Worm (Caenorhabditis elegans): ENCODE data around the gene C47G2.3.

C47G2.3 gene

ce11 chrII:11290109-11290784, at the start of gene C47G2.3:
Gene C47G2.3 (minus strand): TSS chrII:11290159.
- peak; percentile 70 for TF ChIP-seq nhr-23 (tag; optimal IDR thresholded peaks at IDR 0.05)
- peak; percentile 36 for TF ChIP-seq lin-15B (tag; optimal IDR thresholded peaks at IDR 0.05)
- peak; percentile 29 for TF ChIP-seq pha-4 (tag; optimal IDR thresholded peaks at IDR 0.05)
- TF ChIP-seq nfya-1 (tag; optimal IDR thresholded peaks at IDR 0.05; ENCODE audit: insufficient read depth) = peak; percentile 39
- TF ChIP-seq skn-1 (tag; optimal IDR thresholded peaks at IDR 0.05) = peak; percentile 52
- TF ChIP-seq nhr-237 (tag; optimal IDR thresholded peaks at IDR 0.05) = no peak
- TF ChIP-seq ztf-11 (tag; optimal IDR thresholded peaks at IDR 0.05) = no peak
- TF ChIP-seq lsy-12 (tag; optimal IDR thresholded peaks at IDR 0.05) = peak; percentile 67
- no peak for TF ChIP-seq daf-12 (tag; optimal IDR thresholded peaks at IDR 0.05)
- peak; percentile 29 for TF ChIP-seq elt-2 (tag; optimal IDR thresholded peaks at IDR 0.05)
- no peak for TF ChIP-seq ZK546.5 (tag; optimal IDR thresholded peaks at IDR 0.05)
- peak; percentile 80 for TF ChIP-seq nhr-43 (tag; optimal IDR thresholded peaks at IDR 0.05; ENCODE audit: poor library complexity, severe bottlenecking)
- TF ChIP-seq pqm-1 (tag; optimal IDR thresholded peaks at IDR 0.05) = peak; percentile 43
- TF ChIP-seq ceh-82 (tag; optimal IDR thresholded peaks at IDR 0.05) = no peak

DNA sequence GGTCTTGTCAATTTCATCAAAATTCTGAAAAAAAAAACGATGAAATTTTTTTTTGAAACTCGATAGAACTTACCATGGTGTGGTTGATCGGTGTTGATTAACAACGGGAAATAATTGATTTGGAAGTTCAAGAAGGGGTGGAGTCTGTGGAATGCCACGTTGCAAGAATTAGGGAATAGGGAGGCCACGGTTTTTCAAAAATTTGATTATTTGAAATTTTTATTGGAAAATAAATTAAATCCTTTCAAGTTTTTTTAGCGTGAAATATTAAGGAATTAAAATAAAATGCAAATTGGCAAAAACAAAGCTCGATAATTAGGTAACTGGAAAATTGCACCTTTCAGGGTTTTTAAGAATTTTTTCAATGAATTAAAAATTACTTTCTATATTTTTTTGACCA, 49.5 kb upstream of the C47G2.3 start, which contains the start of gene rmd-3:
rmd-3 (minus strand) TSS at position 101 of the 400 bp plus-strand sequence.
- no peak for TF ChIP-seq sea-2 (GFP tag; optimal IDR thresholded peaks at IDR 0.05)
- TF ChIP-seq ZK546.5 (tag; optimal IDR thresholded peaks at IDR 0.05) = no peak
- TF ChIP-seq ceh-9 (tag; optimal IDR thresholded peaks at IDR 0.05) = no peak
- no peak for TF ChIP-seq nhr-11 (tag; optimal IDR thresholded peaks at IDR 0.05)
- TF ChIP-seq eor-1 (tag; optimal IDR thresholded peaks at IDR 0.05) = no peak
- TF ChIP-seq pha-4 (tag; optimal IDR thresholded peaks at IDR 0.05) = no peak
- no peak for TF ChIP-seq zag-1 (tag; optimal IDR thresholded peaks at IDR 0.05)
- TF ChIP-seq ceh-28 (tag; optimal IDR thresholded peaks at IDR 0.05) = no peak
- no peak for TF ChIP-seq elt-3 (tag; optimal IDR thresholded peaks at IDR 0.05)
- no peak for TF ChIP-seq jun-1 (tag; optimal IDR thresholded peaks at IDR 0.05)
- TF ChIP-seq nhr-25 (tag; optimal IDR thresholded peaks at IDR 0.05) = no peak
- TF ChIP-seq daf-12 (tag; optimal IDR thresholded peaks at IDR 0.05) = no peak
- TF ChIP-seq aly-2 (tag; optimal IDR thresholded peaks at IDR 0.05) = no peak
- no peak for TF ChIP-seq ztf-4 (tag; optimal IDR thresholded peaks at IDR 0.05)
- no peak for TF ChIP-seq nhr-76 (tag; optimal IDR thresholded peaks at IDR 0.05)
- no peak for TF ChIP-seq lin-39 (tag; optimal IDR thresholded peaks at IDR 0.05)
- TF ChIP-seq mml-1 (tag; optimal IDR thresholded peaks at IDR 0.05) = no peak

DNA sequence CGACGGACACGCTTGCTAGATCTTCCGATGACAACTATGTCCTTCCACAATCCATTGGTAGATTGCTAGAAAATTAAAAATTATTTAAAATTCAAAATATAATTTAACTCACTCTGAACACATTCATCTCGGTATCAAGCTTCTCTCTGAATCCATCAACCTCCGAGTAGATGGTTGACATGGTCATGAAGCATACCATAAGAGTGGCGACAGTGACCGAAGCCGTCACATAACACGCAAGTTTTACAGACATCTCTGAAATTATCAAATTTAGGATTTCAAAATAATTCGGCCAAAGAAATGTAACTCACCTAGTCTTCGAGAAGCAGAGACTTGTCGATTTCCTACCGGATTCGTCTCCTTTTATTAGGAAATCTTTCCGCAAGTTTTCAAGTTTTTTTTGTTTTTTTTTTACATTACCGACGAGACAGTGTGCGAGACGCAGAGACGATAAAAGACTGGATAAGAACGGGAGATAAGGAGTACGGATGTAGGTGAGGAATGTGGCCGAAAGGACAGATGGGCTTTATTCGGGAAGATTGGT, 47.6 kb upstream of the C47G2.3 start, which contains the start of gene sqt-1:
sqt-1 (minus strand) TSS at position 341 of the 544 bp plus-strand sequence.
- TF ChIP-seq ama-1 (optimal IDR thresholded peaks at IDR 0.05) = peak; percentile 61
- no peak for TF ChIP-seq mml-1 (tag; optimal IDR thresholded peaks at IDR 0.05)
- TF ChIP-seq elt-3 (tag; optimal IDR thresholded peaks at IDR 0.05) = peak in 1 of 3 experiments; percentile 72
- peak; percentile 52 for TF ChIP-seq nhr-23 (tag; optimal IDR thresholded peaks at IDR 0.05)
- peak; percentile 43 for TF ChIP-seq nhr-43 (tag; optimal IDR thresholded peaks at IDR 0.05; ENCODE audit: poor library complexity, severe bottlenecking)
- peak; percentile 4 for TF ChIP-seq nhr-25 (tag; optimal IDR thresholded peaks at IDR 0.05)

DNA sequence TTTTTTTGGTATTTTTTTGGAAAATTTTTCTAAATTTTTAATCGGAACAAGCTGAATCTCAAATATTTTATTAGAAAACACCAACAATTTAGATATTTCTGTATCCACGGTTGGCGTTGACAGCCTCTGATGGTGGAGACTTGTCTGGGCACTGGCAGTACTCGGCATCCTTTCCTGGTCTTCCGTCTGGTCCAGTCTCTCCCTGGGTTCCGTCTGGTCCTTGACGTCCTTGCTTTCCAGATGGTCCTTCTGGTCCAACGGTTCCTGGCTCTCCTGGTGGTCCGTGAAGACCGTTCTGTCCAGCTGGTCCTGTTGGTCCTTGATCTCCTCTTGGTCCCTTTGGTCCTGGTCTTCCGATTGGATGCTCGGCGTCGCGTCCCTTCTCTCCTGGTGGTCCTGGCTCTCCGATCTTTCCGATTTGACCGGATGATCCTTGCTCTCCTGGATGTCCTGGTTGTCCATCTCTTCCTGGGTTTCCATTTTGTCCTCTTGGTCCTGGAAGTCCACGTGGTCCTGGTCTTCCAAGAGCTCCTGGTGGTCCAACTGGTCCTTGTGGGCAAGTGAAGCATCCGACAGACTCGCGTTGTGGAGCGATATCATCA, 46.8 kb upstream of the C47G2.3 start:
- TF ChIP-seq ZK546.5 (tag; optimal IDR thresholded peaks at IDR 0.05) (no peak), mdl-1 (tag; optimal IDR thresholded peaks at IDR 0.05) (no peak), lsy-12 (tag; optimal IDR thresholded peaks at IDR 0.05) (no peak), nhr-67 (tag; optimal IDR thresholded peaks at IDR 0.05) (no peak), zag-1 (tag; optimal IDR thresholded peaks at IDR 0.05) (no peak), ztf-4 (tag; optimal IDR thresholded peaks at IDR 0.05) (no peak), R02D3.7 (tag; optimal IDR thresholded peaks at IDR 0.05) (no peak), jun-1 (tag; optimal IDR thresholded peaks at IDR 0.05) (no peak), nhr-76 (tag; optimal IDR thresholded peaks at IDR 0.05) (no peak), nhr-77 (tag; optimal IDR thresholded peaks at IDR 0.05) (no peak), ztf-11 (tag; optimal IDR thresholded peaks at IDR 0.05) (no peak), sea-2 (GFP tag; optimal IDR thresholded peaks at IDR 0.05) (no peak), elt-2 (tag; optimal IDR thresholded peaks at IDR 0.05) (no peak), fos-1 (tag; optimal IDR thresholded peaks at IDR 0.05) (no peak), ama-1 (optimal IDR thresholded peaks at IDR 0.05) (peak; percentile 28), nhr-43 (tag; optimal IDR thresholded peaks at IDR 0.05; ENCODE audit: poor library complexity, severe bottlenecking) (peak; percentile 23)

All from whole organism, L3 larva.